Worm (Caenorhabditis elegans) whole organism, L4/young adult: ENCODE measurements around the gene W09G12.10.

Experiments
- W03F9.2 ChIP-seq: fragments of 150-350 bp; optimal IDR thresholded peaks from 2 replicates; lab custom pipeline; 2014; ENCODE audit warnings: missing biosample characterization, missing genetic modification characterization
- dao-5 ChIP-seq: sonication (generic microtip); optimal IDR thresholded peaks from 2 replicates; lab custom pipeline; 2016; ENCODE audit warnings: missing genotype, missing genetic modification characterization, moderate library complexity, missing compliant biosample characterization

ce11 chrIV:1209320-1209719 lies 11.8 kb downstream of the W09G12.10 start:
- TF ChIP-seq dao-5 (no peak), W03F9.2 (no peak)
